Fruit fly (Drosophila melanogaster) whole organism, embryonic: ENCODE results near the gene Trf4-1.

Experiments used
- Asciz ChIP-seq: fragments of 200-800 bp; sonication (Bioruptor generic); optimal IDR thresholded peaks from 2 replicates; lab custom pipeline; 2017; ENCODE audit warnings: missing biosample characterization, mild to moderate bottlenecking, missing genetic modification characterization, missing genetic modification reagents
- Atf-2 ChIP-seq: fragments of 200-800 bp; sonication (Bioruptor generic); optimal IDR thresholded peaks from 2 replicates; lab custom pipeline; 2016; ENCODE audit warnings: missing biosample characterization, missing genetic modification characterization
- Awh ChIP-seq: fragments of 200-800 bp; sonication (Bioruptor generic); IDR thresholded peaks from 2 replicates; pipeline ENCODE4, ENCODE4 v1.3.6; 2022; ENCODE audit warnings: missing biosample characterization, missing genetic modification characterization
- Blimp-1 ChIP-seq: fragments of 200-800 bp; sonication (Bioruptor generic); optimal IDR thresholded peaks from 3 replicates; lab custom pipeline; 2018; ENCODE audit warnings: missing biosample characterization, missing genetic modification characterization, mild to moderate bottlenecking, moderate library complexity, missing genetic modification reagents
- BtbVII ChIP-seq: fragments of 200-800 bp; sonication (Bioruptor generic); optimal IDR thresholded peaks from 3 replicates; lab custom pipeline; 2017; ENCODE audit warnings: missing biosample characterization, mild to moderate bottlenecking, missing genetic modification characterization
- CG12071 ChIP-seq: fragments of 200-800 bp; sonication (Bioruptor generic); optimal IDR thresholded peaks from 3 replicates; lab custom pipeline; 2018; ENCODE audit warnings: missing biosample characterization, mild to moderate bottlenecking, missing genetic modification characterization
- CG13894 ChIP-seq: fragments of 200-800 bp; sonication (Bioruptor generic); optimal IDR thresholded peaks from 3 replicates; lab custom pipeline; 2018; ENCODE audit warnings: missing biosample characterization, mild to moderate bottlenecking, missing genetic modification characterization, moderate library complexity
- CG14441 ChIP-seq: fragments of 200-800 bp; sonication (Bioruptor generic); IDR thresholded peaks from 2 replicates; pipeline ENCODE4 v1.3.6; 2022; ENCODE audit warnings: missing biosample characterization, missing genetic modification characterization
- CG15601 ChIP-seq: fragments of 200-800 bp; sonication (Bioruptor generic); optimal IDR thresholded peaks from 3 replicates; lab custom pipeline; 2019; ENCODE audit warnings: missing biosample characterization, mild to moderate bottlenecking, missing genetic modification characterization, moderate library complexity
- CG17328 ChIP-seq: fragments of 200-800 bp; sonication (Bioruptor generic); IDR thresholded peaks from 2 replicates; pipeline ENCODE4 v1.3.6; 2022; ENCODE audit warnings: missing biosample characterization, missing genetic modification characterization
- CG17359 ChIP-seq: fragments of 200-800 bp; sonication (Bioruptor generic); optimal IDR thresholded peaks from 3 replicates; lab custom pipeline; 2018; ENCODE audit warnings: missing biosample characterization, mild to moderate bottlenecking, missing genetic modification characterization, moderate library complexity
- CG31441 ChIP-seq: fragments of 200-800 bp; sonication (Bioruptor generic); IDR thresholded peaks from 2 replicates; pipeline ENCODE4 v1.3.6; 2022; ENCODE audit warnings: missing biosample characterization, missing genetic modification characterization
- CG32772 ChIP-seq: fragments of 200-800 bp; sonication (Bioruptor generic); IDR thresholded peaks from 2 replicates; pipeline ENCODE4 v1.3.6; 2022; ENCODE audit warnings: missing biosample characterization, missing genetic modification characterization
- CG4707 ChIP-seq: fragments of 200-800 bp; sonication (Bioruptor generic); optimal IDR thresholded peaks from 2 replicates; lab custom pipeline; 2018; ENCODE audit warnings: missing biosample characterization, mild to moderate bottlenecking, missing genetic modification characterization, moderate library complexity
- CG6689 ChIP-seq: fragments of 200-800 bp; sonication (Bioruptor generic); IDR thresholded peaks from 2 replicates; pipeline ENCODE4 v1.3.6; 2022; ENCODE audit warnings: missing biosample characterization, missing genetic modification characterization
- CG6791 ChIP-seq: fragments of 200-800 bp; sonication (Bioruptor generic); IDR thresholded peaks from 3 replicates; pipeline ENCODE4 v1.3.6; 2022; ENCODE audit warnings: missing biosample characterization, missing genetic modification characterization; ENCODE audit not compliant: partially characterized antibody
- CG6854 ChIP-seq: fragments of 200-800 bp; sonication (Bioruptor generic); optimal IDR thresholded peaks from 3 replicates; lab custom pipeline; 2017; ENCODE audit warnings: missing biosample characterization, mild to moderate bottlenecking, missing genetic modification characterization
- CG7928 ChIP-seq: fragments of 200-800 bp; sonication (Bioruptor generic); optimal IDR thresholded peaks from 2 replicates; lab custom pipeline; 2017; ENCODE audit warnings: missing biosample characterization, mild to moderate bottlenecking, missing genetic modification characterization
- CG7963 ChIP-seq: fragments of 200-800 bp; sonication (Bioruptor generic); IDR thresholded peaks from 3 replicates; pipeline ENCODE4 v1.3.6; 2022; ENCODE audit warnings: missing biosample characterization, missing genetic modification characterization; ENCODE audit not compliant: partially characterized antibody
- CHES-1-like ChIP-seq: fragments of 200-800 bp; sonication (Bioruptor generic); optimal IDR thresholded peaks from 2 replicates; lab custom pipeline; 2016; ENCODE audit warnings: missing biosample characterization, missing genetic modification characterization
- Deaf1 ChIP-seq: fragments of 200-800 bp; optimal IDR thresholded peaks from 3 replicates; lab custom pipeline; 2019; ENCODE audit warnings: missing biosample characterization, mild to moderate bottlenecking, missing genetic modification characterization, moderate library complexity
- E2f2 ChIP-seq: fragments of 200-800 bp; sonication (Bioruptor generic); IDR thresholded peaks from 2 replicates; pipeline ENCODE4 v1.3.6; 2022; ENCODE audit warnings: missing biosample characterization, missing genetic modification characterization
- Elba2 ChIP-seq: fragments of 200-800 bp; sonication (Bioruptor generic); optimal IDR thresholded peaks from 3 replicates; lab custom pipeline; 2016; ENCODE audit warnings: missing biosample characterization, missing genetic modification characterization
- Fer2 ChIP-seq: fragments of 200-800 bp; sonication (Bioruptor generic); optimal IDR thresholded peaks from 2 replicates; lab custom pipeline; 2018; ENCODE audit warnings: missing biosample characterization, mild to moderate bottlenecking, missing genetic modification characterization, moderate library complexity
- Hmr ChIP-seq: fragments of 200-800 bp; sonication (Bioruptor generic); optimal IDR thresholded peaks from 3 replicates; lab custom pipeline; 2017; ENCODE audit warnings: mild to moderate bottlenecking, missing biosample characterization, missing genetic modification reagents, missing genetic modification characterization
- MESR4 ChIP-seq: fragments of 200-800 bp; sonication (Bioruptor generic); optimal IDR thresholded peaks from 2 replicates; lab custom pipeline; 2018; ENCODE audit warnings: missing biosample characterization, mild to moderate bottlenecking, missing genetic modification characterization, moderate library complexity
- Meics ChIP-seq: fragments of 200-800 bp; sonication (Bioruptor generic); optimal IDR thresholded peaks from 2 replicates; lab custom pipeline; 2017; ENCODE audit warnings: missing biosample characterization, mild to moderate bottlenecking, missing genetic modification characterization
- Oli ChIP-seq: fragments of 200-800 bp; sonication (Bioruptor generic); optimal IDR thresholded peaks from 2 replicates; lab custom pipeline; 2018; ENCODE audit warnings: missing biosample characterization, mild to moderate bottlenecking, missing genetic modification characterization, moderate library complexity
- Poxn ChIP-seq: fragments of 200-800 bp; sonication (Bioruptor generic); IDR thresholded peaks from 2 replicates; pipeline ENCODE4 v1.3.6; 2022; ENCODE audit warnings: missing biosample characterization, missing genetic modification characterization
- Six4 ChIP-seq: fragments of 200-800 bp; sonication (Bioruptor generic); optimal IDR thresholded peaks from 2 replicates; lab custom pipeline; 2016; ENCODE audit warnings: missing biosample characterization, missing genetic modification characterization
- Spps ChIP-seq: fragments of 200-800 bp; sonication (Bioruptor generic); optimal IDR thresholded peaks from 2 replicates; lab custom pipeline; 2018; ENCODE audit warnings: missing biosample characterization, mild to moderate bottlenecking, missing genetic modification characterization
- Taf1 ChIP-seq: fragments of 200-800 bp; sonication (Bioruptor generic); IDR thresholded peaks from 2 replicates; pipeline ENCODE4 v1.3.6; 2022; ENCODE audit warnings: missing biosample characterization, missing genetic modification characterization
- Xbp1 ChIP-seq: fragments of 200-800 bp; sonication (Bioruptor generic); optimal IDR thresholded peaks from 3 replicates; lab custom pipeline; 2016; ENCODE audit warnings: missing biosample characterization, mild to moderate bottlenecking, missing genetic modification characterization
- YL-1 ChIP-seq: fragments of 200-800 bp; sonication (Bioruptor generic); optimal IDR thresholded peaks from 3 replicates; lab custom pipeline; 2017; ENCODE audit warnings: missing biosample characterization, mild to moderate bottlenecking, missing genetic modification characterization
- ab ChIP-seq: fragments of 200-800 bp; sonication (Bioruptor generic); optimal IDR thresholded peaks from 2 replicates; lab custom pipeline; 2016; ENCODE audit warnings: missing biosample characterization, missing genetic modification characterization
- ash1 ChIP-seq: fragments of 200-800 bp; sonication (Bioruptor generic); optimal IDR thresholded peaks from 2 replicates; lab custom pipeline; 2018; ENCODE audit warnings: missing biosample characterization, mild to moderate bottlenecking, missing genetic modification characterization
- ato ChIP-seq: fragments of 200-800 bp; sonication (Bioruptor generic); IDR thresholded peaks from 2 replicates; pipeline ENCODE4 v1.3.6; 2022; ENCODE audit warnings: missing biosample characterization, missing genetic modification characterization; ENCODE audit not compliant: partially characterized antibody
- bcd ChIP-seq: fragments of 200-800 bp; sonication (Bioruptor generic); optimal IDR thresholded peaks from 2 replicates; lab custom pipeline; 2017; ENCODE audit warnings: missing biosample characterization, mild to moderate bottlenecking, missing genetic modification characterization
- chn ChIP-seq: fragments of 200-800 bp; sonication (Bioruptor generic); optimal IDR thresholded peaks from 2 replicates; lab custom pipeline; 2016; ENCODE audit warnings: missing biosample characterization, missing genetic modification characterization
- emc ChIP-seq: fragments of 200-800 bp; sonication (Bioruptor generic); optimal IDR thresholded peaks from 2 replicates; lab custom pipeline; 2016; ENCODE audit warnings: missing biosample characterization, missing genetic modification characterization
- eve ChIP-seq, 2 experiments: fragments of >200 bp; optimal IDR thresholded peaks; 2 replicates each; lab custom pipeline; 2017; ENCODE audit warnings: missing biosample characterization in 2 of 2, missing genetic modification characterization in 2 of 2
- eyg ChIP-seq: fragments of 200-800 bp; sonication (Bioruptor generic); optimal IDR thresholded peaks from 3 replicates; lab custom pipeline; 2016; ENCODE audit warnings: missing biosample characterization, missing genetic modification characterization
- gro ChIP-seq: fragments of 200-800 bp; sonication (Bioruptor generic); optimal IDR thresholded peaks from 2 replicates; lab custom pipeline; 2016; ENCODE audit warnings: missing biosample characterization, missing genetic modification characterization
- jing ChIP-seq: fragments of 200-800 bp; sonication (Bioruptor generic); optimal IDR thresholded peaks from 2 replicates; lab custom pipeline; 2018; ENCODE audit warnings: missing biosample characterization, mild to moderate bottlenecking, missing genetic modification characterization
- mam ChIP-seq: fragments of 200-800 bp; sonication (Bioruptor generic); optimal IDR thresholded peaks from 3 replicates; lab custom pipeline; 2016; ENCODE audit warnings: missing biosample characterization, missing genetic modification characterization
- pros ChIP-seq: fragments of 200-800 bp; sonication (Bioruptor generic); optimal IDR thresholded peaks from 3 replicates; lab custom pipeline; 2019; ENCODE audit warnings: missing biosample characterization, mild to moderate bottlenecking, missing genetic modification characterization, moderate library complexity
- sob ChIP-seq: fragments of 200-800 bp; sonication (Bioruptor generic); IDR thresholded peaks from 2 replicates; pipeline ENCODE4 v1.3.6; 2022; ENCODE audit warnings: missing biosample characterization, missing genetic modification characterization
- tap ChIP-seq: fragments of 200-800 bp; optimal IDR thresholded peaks from 3 replicates; lab custom pipeline; 2019; ENCODE audit warnings: missing biosample characterization, mild to moderate bottlenecking, missing genetic modification characterization, moderate library complexity
- toy ChIP-seq: fragments of 200-800 bp; sonication (Bioruptor generic); IDR thresholded peaks from 2 replicates; pipeline ENCODE4 v1.3.6; 2022; ENCODE audit warnings: missing biosample characterization, missing genetic modification characterization
- vfl ChIP-seq: fragments of 200-800 bp; sonication (Bioruptor generic); optimal IDR thresholded peaks from 2 replicates; lab custom pipeline; 2016; ENCODE audit warnings: missing biosample characterization, missing genetic modification characterization

Gene Trf4-1

DNA sequence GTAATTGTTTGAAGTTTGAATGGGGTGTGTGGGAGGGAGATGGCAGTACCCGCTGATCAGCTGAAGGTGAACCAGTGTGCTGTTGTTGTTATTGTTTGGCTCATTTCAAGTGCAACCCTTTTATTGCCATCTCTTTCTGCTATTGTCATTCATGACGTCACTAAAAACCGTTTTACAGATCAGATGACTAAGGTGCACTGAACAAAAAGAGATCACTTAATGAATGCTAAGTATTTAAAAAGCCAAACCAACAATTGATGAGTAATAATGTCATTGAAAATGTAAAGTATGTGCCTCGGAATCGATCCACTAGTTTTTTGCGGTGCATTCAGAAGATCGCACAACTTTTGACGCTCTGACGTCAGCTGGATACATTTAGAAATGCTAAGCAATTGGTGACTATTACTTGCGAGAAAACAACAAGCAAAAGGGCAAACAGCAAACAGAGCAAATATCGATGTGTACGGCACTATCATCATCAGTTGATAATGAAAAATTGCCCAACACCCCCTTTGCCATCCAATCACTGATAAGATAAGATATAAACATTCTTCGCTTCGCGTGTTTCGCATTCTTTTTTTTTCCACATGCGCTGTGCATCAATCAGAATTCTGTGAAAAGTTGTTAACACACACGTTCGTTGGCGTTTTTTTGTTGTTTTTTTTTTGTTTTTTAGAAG is 14.7 kb downstream of the Trf4-1 start (continued):
- TF ChIP-seq CG31441 (GFP tag; lab: Robert Waterston, UW) = no peak
- peak; percentile 43 for TF ChIP-seq Meics
- no peak for TF ChIP-seq CG6854 (GFP tag; lab: Kevin White, UChicago)
- TF ChIP-seq toy (GFP tag; lab: Robert Waterston, UW) = no peak
- peak; percentile 46 for TF ChIP-seq CHES-1-like
- TF ChIP-seq BtbVII = peak; percentile 44
- TF ChIP-seq Asciz (GFP tag; lab: Kevin White, UChicago) = no peak
- TF ChIP-seq Six4 = no peak
- peak; percentile 53 for TF ChIP-seq Hmr
- no peak for TF ChIP-seq CG13894 (tag; lab: Kevin White, UChicago)
- no peak for TF ChIP-seq CG15601 (tag; lab: Kevin White, UChicago)
- TF ChIP-seq CG32772 (GFP tag; lab: Robert Waterston, UW) = no peak
- TF ChIP-seq ash1 = no peak
- TF ChIP-seq Deaf1 (tag; lab: Kevin White, UChicago) = no peak
- TF ChIP-seq Awh (GFP tag; lab: Robert Waterston, UW) = no peak
- 0 out of 2 replicates have a peak, but pooled peaks have one; percentile 34 for TF ChIP-seq CG17328 (GFP tag; lab: Robert Waterston, UW)
- no peak for TF ChIP-seq sob
- no peak for TF ChIP-seq bcd (GFP tag; lab: Kevin White, UChicago)
- TF ChIP-seq vfl (GFP tag; lab: Kevin White, UChicago) = no peak
- no peak for TF ChIP-seq Elba2
- no peak for TF ChIP-seq jing (GFP tag; lab: Kevin White, UChicago)
- no peak for TF ChIP-seq YL-1
- no peak for TF ChIP-seq Atf-2 (GFP tag; lab: Kevin White, UChicago)
- peak; percentile 4 for TF ChIP-seq CG12071
- TF ChIP-seq CG7963 (GFP tag; lab: Robert Waterston, UW) = no peak
- no peak for TF ChIP-seq eyg (GFP tag; lab: Kevin White, UChicago)
- TF ChIP-seq CG17359 (tag; lab: Kevin White, UChicago) = peak; percentile 51
- no peak for TF ChIP-seq Spps
- TF ChIP-seq ab (GFP tag; lab: Kevin White, UChicago) = no peak
- no peak for TF ChIP-seq CG4707 (GFP tag; lab: Kevin White, UChicago)
- no peak for TF ChIP-seq MESR4
- no peak for TF ChIP-seq CG6791 (GFP tag; lab: Robert Waterston, UW)
- TF ChIP-seq emc = no peak
- peak; percentile 46; the same call in 1 of the 2 replicates for TF ChIP-seq CG14441
- peak in 1 of 2 experiments; percentile 88 for TF ChIP-seq eve (GFP tag; optimal IDR thresholded peaks at IDR 0.05; lab: Kevin White, UChicago)
- no peak for TF ChIP-seq gro (GFP tag; lab: Kevin White, UChicago)
- no peak for TF ChIP-seq Taf1 (GFP tag; lab: Robert Waterston, UW)
- peak; percentile 26 for TF ChIP-seq mam (GFP tag; lab: Kevin White, UChicago)
- TF ChIP-seq Xbp1 (GFP tag; lab: Kevin White, UChicago) = peak; percentile 5
- peak; percentile 9 for TF ChIP-seq pros (GFP tag; lab: Kevin White, UChicago)
- TF ChIP-seq chn = no peak
- TF ChIP-seq E2f2 = no peak
- no peak for TF ChIP-seq Blimp-1
- peak; percentile 81 for TF ChIP-seq CG6689 (GFP tag; lab: Robert Waterston, UW)
- TF ChIP-seq ato (GFP tag; lab: Robert Waterston, UW) = no peak
- no peak for TF ChIP-seq Poxn
- no peak for TF ChIP-seq CG7928 (GFP tag; lab: Kevin White, UChicago)
- no peak for TF ChIP-seq Fer2 (tag; lab: Kevin White, UChicago)
- peak; percentile 33 for TF ChIP-seq Oli (tag; lab: Kevin White, UChicago)
- TF ChIP-seq tap (tag; lab: Kevin White, UChicago) = peak; percentile 16
